Fruit fly (Drosophila melanogaster): ENCODE measurements around the gene CG10375.

Gene CG10375

dm6 chr3R:23757912-23758607 is 9.5 kb upstream of the CG10375 start, which contains the start of the genes PTPMT1 and Hrd3 (continued):
- peak; percentile 92 for TF ChIP-seq stc (GFP tag; IDR thresholded peaks at IDR 0.05)
- peak; percentile 97 for TF ChIP-seq CG17385 (GFP tag; optimal IDR thresholded peaks at IDR 0.05)
- 0 out of 4 replicates have a peak, but pooled peaks have one; percentile 32 for TF ChIP-seq Dll (GFP tag; IDR thresholded peaks at IDR 0.05; ENCODE audit: partially characterized antibody)
- TF ChIP-seq cato (GFP tag; optimal IDR thresholded peaks at IDR 0.05; ENCODE audit: borderline replicate concordance), result peak; percentile 98
- peak; percentile 92 for TF ChIP-seq scrt (GFP tag; optimal IDR thresholded peaks at IDR 0.05)
- peak; percentile 97 for TF ChIP-seq Atf6 (GFP tag; IDR thresholded peaks at IDR 0.05)
- no peak for TF ChIP-seq nau (GFP tag; optimal IDR thresholded peaks at IDR 0.05)
- TF ChIP-seq fu2 (GFP tag; optimal IDR thresholded peaks at IDR 0.05), result peak; percentile 96
- TF ChIP-seq odd (GFP tag; optimal IDR thresholded peaks at IDR 0.05), result peak; percentile 99
- peak; percentile 70 for TF ChIP-seq CG14965 (GFP tag; optimal IDR thresholded peaks at IDR 0.05; ENCODE audit: borderline replicate concordance)
- TF ChIP-seq Nf-YC (tag; optimal IDR thresholded peaks at IDR 0.05), result peak; percentile 93
- peak; percentile 97 for TF ChIP-seq Fer2 (tag; optimal IDR thresholded peaks at IDR 0.05)
- TF ChIP-seq NfI (GFP tag; optimal IDR thresholded peaks at IDR 0.05), result peak; percentile 98
- peak; percentile 100 for TF ChIP-seq Ets65A (GFP tag)
- peak; percentile 98 for TF ChIP-seq CG17359 (tag; optimal IDR thresholded peaks at IDR 0.05)
- TF ChIP-seq unc-4 (GFP tag; IDR thresholded peaks at IDR 0.05; ENCODE audit: partially characterized antibody), result no peak
- peak; percentile 99 for TF ChIP-seq CG13296 (GFP tag; optimal IDR thresholded peaks at IDR 0.05)
- peak; percentile 95 for TF ChIP-seq lbe (GFP tag; optimal IDR thresholded peaks at IDR 0.05)
- TF ChIP-seq ems (GFP tag; optimal IDR thresholded peaks at IDR 0.05), result peak; percentile 98
- TF ChIP-seq CG6813 (GFP tag; optimal IDR thresholded peaks at IDR 0.05), result peak; percentile 96
- peak; percentile 98 for TF ChIP-seq CG15696 (tag; optimal IDR thresholded peaks at IDR 0.05)
- TF ChIP-seq Oaz (GFP tag; IDR thresholded peaks at IDR 0.05), result peak; percentile 92
- peak; percentile 88 for TF ChIP-seq onecut (GFP tag; IDR thresholded peaks at IDR 0.05)
- peak; percentile 96 for TF ChIP-seq klu (GFP tag; IDR thresholded peaks at IDR 0.05)
- peak; percentile 83 for TF ChIP-seq Nf-YA (GFP tag; IDR thresholded peaks at IDR 0.05)
- TF ChIP-seq CG13775 (GFP tag; optimal IDR thresholded peaks at IDR 0.05), result peak; percentile 100
- peak; percentile 96 for TF ChIP-seq tgo (GFP tag; IDR thresholded peaks at IDR 0.05)
- peak; percentile 69 for TF ChIP-seq hkb (optimal IDR thresholded peaks at IDR 0.05)
- peak; percentile 96 for TF ChIP-seq hkb (GFP tag; IDR thresholded peaks at IDR 0.05)
- TF ChIP-seq ato (GFP tag; IDR thresholded peaks at IDR 0.05; ENCODE audit: partially characterized antibody), result no peak
- peak; percentile 95 for TF ChIP-seq ac (GFP tag; optimal IDR thresholded peaks at IDR 0.05)
- peak; percentile 98 for TF ChIP-seq lmd (GFP tag; IDR thresholded peaks at IDR 0.05)
- peak; percentile 99 for TF ChIP-seq CG2678 (tag; optimal IDR thresholded peaks at IDR 0.05)
- TF ChIP-seq CG30403 (GFP tag; optimal IDR thresholded peaks at IDR 0.05), result peak; percentile 100
- TF ChIP-seq Atf-2 (GFP tag; optimal IDR thresholded peaks at IDR 0.05), result peak; percentile 97
- TF ChIP-seq Ptx1 (GFP tag; IDR thresholded peaks at IDR 0.05), result peak; percentile 98
- TF ChIP-seq fru (optimal IDR thresholded peaks at IDR 0.05), result no peak
- peak; percentile 53; the same call in 2 of the 3 replicates for TF ChIP-seq CG16813 (GFP tag; IDR thresholded peaks at IDR 0.05; ENCODE audit: partially characterized antibody)
- peak; percentile 98 for TF ChIP-seq CG10462 (GFP tag; optimal IDR thresholded peaks at IDR 0.05)
- TF ChIP-seq sna (GFP tag; IDR thresholded peaks at IDR 0.05; ENCODE audit: partially characterized antibody), result no peak
- TF ChIP-seq caup (GFP tag; optimal IDR thresholded peaks at IDR 0.05; ENCODE audit: severe bottlenecking), result peak; percentile 98
- peak; percentile 97 for TF ChIP-seq CG12744 (GFP tag; optimal IDR thresholded peaks at IDR 0.05)
- TF ChIP-seq nerfin-1 (tag; optimal IDR thresholded peaks at IDR 0.05), result peak; percentile 98
- TF ChIP-seq Sin3A (optimal IDR thresholded peaks at IDR 0.05), result peak; percentile 69
- TF ChIP-seq zen (tag; optimal IDR thresholded peaks at IDR 0.05), result peak; percentile 98
- TF ChIP-seq HmgZ (tag; optimal IDR thresholded peaks at IDR 0.05), result peak; percentile 98
- no peak for TF ChIP-seq hb (GFP tag; IDR thresholded peaks at IDR 0.05; ENCODE audit: partially characterized antibody)
- TF ChIP-seq CG33213 (GFP tag; optimal IDR thresholded peaks at IDR 0.05), result peak; percentile 94
- peak; percentile 99 for TF ChIP-seq dmrt11E (tag; optimal IDR thresholded peaks at IDR 0.05)

All from whole organism, embryonic.